Worm (Caenorhabditis elegans) whole organism, early embryonic: Measurements from ENCODE around the gene srh-299.

ENCODE experiments used
- ama-1 ChIP-seq: fragments of 150-350 bp; optimal IDR thresholded peaks from 2 replicates; lab custom pipeline; 2014
- ceh-13 ChIP-seq: fragments of 200-800 bp; sonication (Bioruptor generic); optimal IDR thresholded peaks from 2 replicates; lab custom pipeline; 2018; ENCODE audit warnings: mild to moderate bottlenecking, missing genetic modification characterization, missing compliant biosample characterization
- flt-1 ChIP-seq: fragments of 200-800 bp; sonication (Bioruptor generic); IDR thresholded peaks from 2 replicates; pipeline ENCODE4 v1.3.6; 2022; ENCODE audit warnings: missing genetic modification characterization, missing compliant biosample characterization
- hmg-4 ChIP-seq: fragments of 200-800 bp; sonication (Bioruptor generic); optimal IDR thresholded peaks from 2 replicates; lab custom pipeline; 2018; ENCODE audit warnings: mild to moderate bottlenecking, missing genetic modification characterization, missing compliant biosample characterization
- hnd-1 ChIP-seq: sonication (generic microtip); optimal IDR thresholded peaks from 2 replicates; lab custom pipeline; 2016; ENCODE audit warnings: missing genetic modification characterization, missing compliant biosample characterization
- pes-1 ChIP-seq: fragments of 200-800 bp; sonication (Bioruptor generic); IDR thresholded peaks from 2 replicates; pipeline ENCODE4 v1.3.6; 2022; ENCODE audit warnings: missing genetic modification reagents, missing genetic modification characterization, missing compliant biosample characterization
- scrt-1 ChIP-seq: fragments of 200-800 bp; sonication (Bioruptor generic); IDR thresholded peaks from 2 replicates; pipeline ENCODE4 v1.3.6; 2022; ENCODE audit warnings: missing genetic modification characterization, missing compliant biosample characterization
- tbx-37 ChIP-seq: fragments of 200-800 bp; sonication (Bioruptor generic); conservative IDR thresholded peaks from 2 replicates; pipeline ENCODE4 v1.3.6; 2022; ENCODE audit warnings: missing genetic modification reagents, missing genetic modification characterization, missing compliant biosample characterization
- tra-4 ChIP-seq: sonication (generic microtip); optimal IDR thresholded peaks from 2 replicates; lab custom pipeline; 2017; ENCODE audit warnings: missing genetic modification characterization, missing compliant biosample characterization

DNA sequence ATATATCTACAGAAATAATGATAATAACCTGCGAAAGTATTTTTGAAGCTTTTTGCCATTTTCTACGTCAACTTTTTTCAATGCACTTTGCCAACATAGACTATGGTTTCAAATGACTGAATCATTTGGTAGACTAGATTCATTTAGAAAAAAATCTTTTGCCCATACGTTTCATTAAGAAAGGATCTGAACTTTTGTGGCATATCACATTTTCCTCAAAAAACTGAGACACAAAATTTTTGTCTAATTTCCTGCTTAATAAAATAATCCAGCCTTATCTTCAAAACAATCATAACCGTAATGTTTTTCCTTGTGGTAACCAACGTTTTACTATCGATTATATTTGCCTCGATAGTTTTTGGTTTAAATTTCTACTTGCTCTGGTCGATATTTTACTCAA is 37.0 kb upstream of the srh-299 start, which contains the start of gene srbc-51:
- TF ChIP-seq hmg-4 (GFP tag; lab: Kevin White, UChicago) (no peak), ama-1 (no peak), flt-1 (GFP tag; lab: Robert Waterston, UW) (no peak), scrt-1 (GFP tag; lab: Robert Waterston, UW) (no peak), pes-1 (GFP tag; lab: Robert Waterston, UW) (no peak), tra-4 (tag; lab: Kevin White, UChicago) (no peak), hnd-1 (tag; lab: Kevin White, UChicago) (no peak), tbx-37 (GFP tag; lab: Robert Waterston, UW) (no peak), ceh-13 (GFP tag; lab: Kevin White, UChicago) (no peak)
